Worm (Caenorhabditis elegans) whole organism, young adult: ENCODE measurements around the gene cyp-33C3.

Source experiments
- B0261.1 ChIP-seq: sonication (generic microtip); optimal IDR thresholded peaks from 2 replicates; lab custom pipeline; 2016; ENCODE audit warnings: mild to moderate bottlenecking, missing genetic modification characterization, moderate library complexity, missing compliant biosample characterization
- B0336.3 ChIP-seq: fragments of 200-800 bp; sonication (Bioruptor generic); IDR thresholded peaks from 2 replicates; pipeline ENCODE4 v1.3.6; 2022; ENCODE audit warnings: missing genetic modification characterization, missing compliant biosample characterization
- F10E7.11 ChIP-seq: sonication (generic microtip); optimal IDR thresholded peaks from 2 replicates; lab custom pipeline; 2017; ENCODE audit warnings: mild to moderate bottlenecking, missing genetic modification characterization, moderate library complexity, missing compliant biosample characterization
- F39B2.1 ChIP-seq: fragments of 200-800 bp; sonication (Bioruptor generic); IDR thresholded peaks from 2 replicates; pipeline ENCODE4 v1.3.6; 2022; ENCODE audit warnings: missing genetic modification reagents, missing genetic modification characterization, missing compliant biosample characterization
- T26A5.8 ChIP-seq: sonication (generic microtip); optimal IDR thresholded peaks from 2 replicates; lab custom pipeline; 2016; ENCODE audit warnings: missing genetic modification characterization, missing compliant biosample characterization
- Y53F4B.3 ChIP-seq: fragments of 200-800 bp; sonication (Bioruptor generic); IDR thresholded peaks from 2 replicates; pipeline ENCODE4 v1.3.6; 2022; ENCODE audit warnings: missing genetic modification reagents, missing genetic modification characterization, missing compliant biosample characterization
- Y79H2A.3 ChIP-seq: fragments of 200-800 bp; sonication (Bioruptor generic); conservative IDR thresholded peaks from 2 replicates; pipeline ENCODE4 v1.3.6; 2022; ENCODE audit warnings: missing genetic modification reagents, missing genetic modification characterization, missing compliant biosample characterization
- aptf-3 ChIP-seq: fragments of 200-800 bp; sonication (Bioruptor generic); IDR thresholded peaks from 2 replicates; pipeline ENCODE4 v1.3.6; 2022; ENCODE audit warnings: missing genetic modification characterization, missing compliant biosample characterization
- cebp-1 ChIP-seq, 2 experiments: fragments of 200-800 bp in 1 of 2; sonication (Bioruptor generic) in 1 of 2; sonication (generic microtip) in 1 of 2; IDR thresholded peaks in 1 of 2; optimal IDR thresholded peaks in 1 of 2; 2 replicates each; pipeline versions ENCODE4 v1.3.6 to Lab custom; 2017 to 2022; ENCODE audit warnings: missing compliant biosample characterization in 2 of 2, missing genetic modification characterization in 2 of 2, mild to moderate bottlenecking in 1 of 2, missing genetic modification reagents in 1 of 2, moderate library complexity in 1 of 2
- ceh-100 ChIP-seq: fragments of 200-800 bp; sonication (Bioruptor generic); IDR thresholded peaks from 2 replicates; pipeline ENCODE4 v1.3.6; 2022; ENCODE audit warnings: missing genetic modification reagents, missing genetic modification characterization, missing compliant biosample characterization
- ceh-58 ChIP-seq: fragments of 200-800 bp; sonication (Bioruptor generic); IDR thresholded peaks from 2 replicates; pipeline ENCODE4 v1.3.6; 2022; ENCODE audit warnings: missing genetic modification characterization, missing compliant biosample characterization
- ekl-4 ChIP-seq: fragments of 200-800 bp; sonication (Bioruptor generic); IDR thresholded peaks from 2 replicates; pipeline ENCODE4 v1.3.6; 2022; ENCODE audit warnings: missing genetic modification reagents, missing genetic modification characterization, missing compliant biosample characterization
- hlh-26 ChIP-seq: fragments of 200-800 bp; sonication (Bioruptor generic); conservative IDR thresholded peaks from 2 replicates; pipeline ENCODE4 v1.3.6; 2022; ENCODE audit warnings: missing genetic modification reagents, missing genetic modification characterization, missing compliant biosample characterization
- hmg-1.2 ChIP-seq: fragments of 200-800 bp; sonication (Bioruptor generic); IDR thresholded peaks from 2 replicates; pipeline ENCODE4 v1.3.6; 2022; ENCODE audit warnings: missing genetic modification reagents, missing genetic modification characterization, missing compliant biosample characterization
- hrde-1 ChIP-seq: sonication (generic microtip); optimal IDR thresholded peaks from 2 replicates; lab custom pipeline; 2016; ENCODE audit warnings: missing genetic modification characterization, mild to moderate bottlenecking, missing compliant biosample characterization, moderate library complexity, missing genotype, missing genetic modification reagents, borderline replicate concordance
- hsf-1 ChIP-seq: fragments of 200-800 bp; sonication (Bioruptor generic); IDR thresholded peaks from 2 replicates; pipeline ENCODE4 v1.3.6; 2022; ENCODE audit warnings: missing genetic modification reagents, missing genetic modification characterization, missing compliant biosample characterization
- let-526 ChIP-seq: fragments of 200-800 bp; sonication (Bioruptor generic); IDR thresholded peaks from 2 replicates; pipeline ENCODE4 v1.3.6; 2022; ENCODE audit warnings: missing genetic modification reagents, missing genetic modification characterization, missing compliant biosample characterization
- lsy-27 ChIP-seq: sonication (generic microtip); optimal IDR thresholded peaks from 2 replicates; lab custom pipeline; 2017; ENCODE audit warnings: missing genetic modification characterization, mild to moderate bottlenecking, missing compliant biosample characterization, antibody characterized with exemption, missing genotype, borderline replicate concordance; ENCODE audit not compliant: insufficient read depth
- mes-4 ChIP-seq: sonication (generic microtip); optimal IDR thresholded peaks from 2 replicates; lab custom pipeline; 2016; ENCODE audit warnings: missing genotype, missing genetic modification characterization, missing compliant biosample characterization
- nfya-1 ChIP-seq: sonication (generic microtip); optimal IDR thresholded peaks from 2 replicates; lab custom pipeline; 2017; ENCODE audit warnings: antibody characterized with exemption, missing compliant biosample characterization, missing genetic modification characterization, borderline replicate concordance; ENCODE audit not compliant: insufficient read depth
- nfyb-1 ChIP-seq: fragments of 200-800 bp; sonication (Bioruptor generic); IDR thresholded peaks from 2 replicates; pipeline ENCODE4 v1.3.6; 2022; ENCODE audit warnings: missing genetic modification reagents, missing genetic modification characterization, missing compliant biosample characterization
- nhr-179 ChIP-seq: sonication (generic microtip); optimal IDR thresholded peaks from 2 replicates; lab custom pipeline; 2016; ENCODE audit warnings: mild to moderate bottlenecking, missing genetic modification characterization, missing compliant biosample characterization
- nhr-80 ChIP-seq: sonication (generic microtip); optimal IDR thresholded peaks from 2 replicates; lab custom pipeline; 2016; ENCODE audit warnings: missing genetic modification characterization, missing compliant biosample characterization
- pha-4 ChIP-seq: fragments of 150-350 bp; sonication (generic microtip); optimal IDR thresholded peaks from 2 replicates; lab custom pipeline; 2014; ENCODE audit warnings: missing biosample characterization, missing genetic modification reagents, missing genetic modification characterization
- snpc-3.4 ChIP-seq: sonication (generic microtip); optimal IDR thresholded peaks from 2 replicates; lab custom pipeline; 2017; ENCODE audit warnings: missing genetic modification characterization, mild to moderate bottlenecking, missing compliant biosample characterization, antibody characterized with exemption, moderate library complexity, missing genotype, missing genetic modification reagents
- somi-1 ChIP-seq: fragments of 200-800 bp; sonication (Bioruptor generic); optimal IDR thresholded peaks from 2 replicates; lab custom pipeline; 2018; ENCODE audit warnings: mild to moderate bottlenecking, missing genetic modification characterization, missing compliant biosample characterization
- unc-62 ChIP-seq: fragments of 150-350 bp; optimal IDR thresholded peaks from 2 replicates; lab custom pipeline; 2014; ENCODE audit warnings: missing biosample characterization, missing genetic modification reagents, missing genetic modification characterization
- xnd-1 ChIP-seq: sonication (generic microtip); optimal IDR thresholded peaks from 2 replicates; lab custom pipeline; 2016; ENCODE audit warnings: missing genotype, missing genetic modification reagents, missing genetic modification characterization, missing compliant biosample characterization
- zfh-2 ChIP-seq: fragments of 200-800 bp; sonication (Bioruptor generic); conservative IDR thresholded peaks from 2 replicates; pipeline ENCODE4 v1.3.6; 2022; ENCODE audit warnings: missing genetic modification reagents, missing genetic modification characterization, missing compliant biosample characterization
- zim-3 ChIP-seq: sonication (generic microtip); optimal IDR thresholded peaks from 2 replicates; lab custom pipeline; 2017; ENCODE audit warnings: mild to moderate bottlenecking, missing genetic modification characterization, moderate library complexity, missing compliant biosample characterization
- ztf-28 ChIP-seq: fragments of 200-800 bp; sonication (Bioruptor generic); IDR thresholded peaks from 2 replicates; pipeline ENCODE4 v1.3.6; 2022; ENCODE audit warnings: missing genetic modification reagents, missing genetic modification characterization, missing compliant biosample characterization
- ztf-6 ChIP-seq: fragments of 200-800 bp; sonication (Bioruptor generic); IDR thresholded peaks from 2 replicates; pipeline ENCODE4 v1.3.6; 2022; ENCODE audit warnings: missing genetic modification reagents, missing genetic modification characterization, missing compliant biosample characterization

The cyp-33C3 gene

ce11 chrV:2206181-2206580 lies 36.4 kb upstream of the cyp-33C3 start, which contains the start of gene srt-40:
TSS of gene srt-40 (minus strand) at chrV:2206281.
- TF ChIP-seq unc-62 (GFP tag; lab: Kevin White, UChicago) (no peak), cebp-1 (GFP tag; IDR thresholded peaks at IDR 0.05; lab: Robert Waterston, UW) (no peak), cebp-1 (tag; optimal IDR thresholded peaks at IDR 0.05; lab: Kevin White, UChicago) (no peak), hrde-1 (tag; lab: Kevin White, UChicago) (no peak), zim-3 (tag; lab: Kevin White, UChicago) (no peak), B0336.3 (no peak), let-526 (GFP tag; lab: Robert Waterston, UW) (no peak), ceh-58 (GFP tag; lab: Robert Waterston, UW) (no peak), ztf-28 (GFP tag; lab: Robert Waterston, UW) (no peak), aptf-3 (no peak), lsy-27 (no peak), F10E7.11 (tag; lab: Kevin White, UChicago) (no peak), nfyb-1 (GFP tag; lab: Robert Waterston, UW) (no peak), snpc-3.4 (tag; lab: Kevin White, UChicago) (no peak), ekl-4 (GFP tag; lab: Robert Waterston, UW) (no peak)

- TF ChIP-seq unc-62 (GFP tag; lab: Kevin White, UChicago) (no peak), nhr-179 (tag; lab: Kevin White, UChicago) (no peak), somi-1 (no peak), ceh-100 (GFP tag; lab: Robert Waterston, UW) (no peak), F39B2.1 (GFP tag; lab: Robert Waterston, UW) (no peak), zfh-2 (GFP tag; lab: Robert Waterston, UW) (no peak), hlh-26 (GFP tag; lab: Robert Waterston, UW) (no peak), ztf-6 (GFP tag; lab: Robert Waterston, UW) (no peak), F10E7.11 (tag; lab: Kevin White, UChicago) (no peak), xnd-1 (no peak), Y79H2A.3 (no peak), aptf-3 (no peak), nfya-1 (no peak), mes-4 (tag; lab: Kevin White, UChicago) (no peak), T26A5.8 (tag; lab: Kevin White, UChicago) (no peak), B0261.1 (no peak), pha-4 (tag; lab: Kevin White, UChicago) (no peak), Y53F4B.3 (GFP tag; lab: Robert Waterston, UW) (no peak)
Observed at ce11 chrV:2206801-2207200, 35.8 kb upstream of the cyp-33C3 start, which contains the start of gene svh-11. TSS of gene svh-11 (plus strand) at chrV:2207101.

ce11 chrV:2207527-2207926 lies 35.1 kb upstream of the cyp-33C3 start:
- TF ChIP-seq nfyb-1 (GFP tag; lab: Robert Waterston, UW), result 0 out of 2 replicates have a peak, but pooled peaks have one; percentile 34
- TF ChIP-seq B0336.3, result no peak
- TF ChIP-seq, all 124 proteins: peak for 1

- no peak for TF ChIP-seq hsf-1 (GFP tag; lab: Robert Waterston, UW)
- no peak for TF ChIP-seq T26A5.8 (tag; lab: Kevin White, UChicago)
- TF ChIP-seq hmg-1.2 (GFP tag; lab: Robert Waterston, UW), result peak; percentile 43; the same call in 1 of the 2 replicates
- no peak for TF ChIP-seq zim-3 (tag; lab: Kevin White, UChicago)
- peak; percentile 47; the same call in 1 of the 2 replicates for TF ChIP-seq zfh-2 (GFP tag; lab: Robert Waterston, UW)
- TF ChIP-seq nhr-80, result peak; percentile 16
Observed at ce11 chrV:2211936-2212335, 30.6 kb upstream of the cyp-33C3 start, which contains the start of gene nhr-133. TSS of gene nhr-133 (minus strand) at chrV:2212118.
